Worm (Caenorhabditis elegans) whole organism, L4/young adult: ENCODE results near the gene Y38E10A.28.

ENCODE experiments used
- W03F9.2 ChIP-seq: fragments of 150-350 bp; optimal IDR thresholded peaks from 2 replicates; lab custom pipeline; 2014; ENCODE audit warnings: missing biosample characterization, missing genetic modification characterization
- dao-5 ChIP-seq: sonication (generic microtip); optimal IDR thresholded peaks from 2 replicates; lab custom pipeline; 2016; ENCODE audit warnings: missing genotype, missing genetic modification characterization, moderate library complexity, missing compliant biosample characterization
- him-1 ChIP-seq: sonication (generic microtip); optimal IDR thresholded peaks from 2 replicates; lab custom pipeline; 2016; ENCODE audit warnings: missing genotype, missing genetic modification reagents, missing genetic modification characterization, missing compliant biosample characterization

Y38E10A.28 gene

DNA sequence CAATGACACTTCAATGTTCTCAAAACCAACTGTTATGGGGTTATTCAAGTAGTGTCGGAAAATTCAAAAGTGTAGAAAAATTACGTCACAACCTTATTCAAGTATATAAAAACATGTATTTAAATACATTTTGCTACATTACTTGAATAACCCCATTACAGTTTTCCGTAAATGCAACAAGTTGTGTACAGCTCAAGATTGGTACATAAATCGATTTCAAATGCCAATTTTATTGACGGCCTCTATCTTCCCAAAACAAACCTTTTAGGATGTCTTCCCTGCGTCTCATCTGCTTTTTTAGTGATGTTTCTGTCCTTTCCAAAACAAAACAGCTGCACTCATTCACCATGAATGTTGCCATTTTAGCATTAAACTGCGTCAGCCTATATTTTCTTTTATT lies at the start of gene Y38E10A.28:
Gene Y38E10A.28, plus strand, starts transcription at position 301 of the 400 bp plus-strand sequence.
- TF ChIP-seq dao-5 (tag; lab: Kevin White, UChicago): no peak
- no peak for TF ChIP-seq him-1 (tag; lab: Kevin White, UChicago)
- no peak for TF ChIP-seq W03F9.2 (tag; lab: Kevin White, UChicago)

DNA sequence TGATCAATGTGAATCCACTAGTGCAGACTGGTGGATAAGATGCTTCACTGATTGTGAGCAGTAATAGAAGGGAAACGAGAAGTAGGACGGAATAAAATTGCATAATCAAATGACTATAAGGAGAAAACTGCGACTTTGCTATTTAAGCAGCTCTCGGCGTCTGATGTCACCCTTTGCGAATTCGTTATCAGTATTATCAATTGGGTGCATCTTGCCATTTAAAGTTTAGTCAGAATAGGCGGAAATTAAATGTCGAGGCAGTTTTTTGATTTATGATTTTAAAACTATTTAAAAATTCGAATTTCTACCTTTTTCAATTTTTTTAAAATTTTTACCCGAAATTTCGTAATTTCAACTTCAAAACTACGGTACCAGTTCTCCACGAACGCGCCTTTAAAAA lies 48.5 kb upstream of the Y38E10A.28 start, which contains the start of gene clec-4:
Gene clec-4, minus strand, starts transcription at position 162 of the 400 bp plus-strand sequence.
- TF ChIP-seq W03F9.2 (tag; lab: Kevin White, UChicago) (no peak), dao-5 (tag; lab: Kevin White, UChicago) (no peak), him-1 (tag; lab: Kevin White, UChicago) (no peak)

DNA sequence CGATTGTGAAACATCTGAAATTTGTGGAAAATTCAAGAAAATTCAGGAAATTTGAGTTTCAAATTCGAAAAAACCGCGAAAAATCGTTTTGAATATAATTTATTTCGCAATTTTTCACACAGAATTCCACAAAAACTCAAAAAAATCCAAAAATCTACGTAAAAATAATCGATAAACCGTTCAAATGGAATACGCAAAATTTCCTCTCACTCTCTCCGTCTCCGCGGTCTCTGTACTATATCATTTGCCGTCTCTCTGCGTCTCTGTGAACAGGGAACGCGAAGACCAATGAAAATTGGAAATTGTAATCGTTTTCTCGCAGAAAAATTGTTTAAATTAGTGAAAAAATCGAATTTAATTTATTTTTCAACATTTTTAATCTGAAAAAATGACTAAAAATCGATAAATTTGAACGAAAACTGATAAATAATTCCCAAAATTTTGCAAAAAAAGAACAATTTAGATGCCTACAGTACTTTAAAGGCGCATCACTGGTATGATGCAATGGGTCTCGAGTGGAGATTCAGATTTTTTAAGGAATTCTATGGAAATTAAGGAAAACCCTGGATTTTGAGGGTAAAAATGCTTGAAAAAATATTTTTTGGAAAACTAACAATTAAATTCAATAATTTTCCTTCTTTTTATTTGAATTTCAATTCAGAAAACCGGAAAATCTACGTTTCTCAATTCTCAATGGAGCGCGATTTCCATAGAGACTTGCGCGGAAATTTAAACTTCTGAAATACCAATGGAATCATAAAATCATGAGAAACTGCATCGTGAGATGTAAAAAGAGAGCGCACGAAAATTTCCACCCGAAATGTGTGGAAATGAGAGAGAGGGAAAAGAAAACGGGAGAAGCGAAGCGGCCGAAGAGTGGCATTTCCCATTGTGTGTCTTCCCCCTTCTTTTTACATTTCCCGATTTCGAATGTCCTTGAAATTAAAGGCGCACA lies 25.5 kb upstream of the Y38E10A.28 start, which contains the start of the genes ceh-100 and lips-15:
Gene ceh-100, minus strand, starts transcription at position 14 of the 955 bp plus-strand sequence.
Gene lips-15, plus strand, starts transcription at position 720 of the 955 bp plus-strand sequence.
- TF ChIP-seq dao-5 (tag; lab: Kevin White, UChicago): no peak
- TF ChIP-seq him-1 (tag; lab: Kevin White, UChicago): no peak
- TF ChIP-seq W03F9.2 (tag; lab: Kevin White, UChicago): no peak

DNA sequence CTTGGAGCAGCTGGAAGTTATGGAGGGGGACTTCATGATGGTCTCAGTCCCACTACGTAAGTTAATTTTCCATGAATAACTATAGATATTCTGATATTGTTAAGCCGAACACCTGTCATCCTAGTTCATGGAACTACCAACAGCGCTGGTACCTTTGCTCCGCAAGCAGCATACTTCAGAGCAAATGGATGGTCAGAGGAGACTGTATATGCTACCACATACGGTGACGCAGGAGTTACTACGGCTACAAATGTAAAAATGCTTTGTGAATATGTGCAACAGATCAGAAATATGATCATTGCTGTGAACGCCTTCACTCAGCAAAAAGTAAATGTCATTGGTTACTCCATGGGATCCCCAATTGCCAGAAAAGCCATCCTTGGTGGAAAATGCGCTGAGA lies 23.4 kb upstream of the Y38E10A.28 start:
- TF ChIP-seq W03F9.2 (tag; lab: Kevin White, UChicago) (no peak), dao-5 (tag; lab: Kevin White, UChicago) (no peak), him-1 (tag; lab: Kevin White, UChicago) (no peak)

DNA sequence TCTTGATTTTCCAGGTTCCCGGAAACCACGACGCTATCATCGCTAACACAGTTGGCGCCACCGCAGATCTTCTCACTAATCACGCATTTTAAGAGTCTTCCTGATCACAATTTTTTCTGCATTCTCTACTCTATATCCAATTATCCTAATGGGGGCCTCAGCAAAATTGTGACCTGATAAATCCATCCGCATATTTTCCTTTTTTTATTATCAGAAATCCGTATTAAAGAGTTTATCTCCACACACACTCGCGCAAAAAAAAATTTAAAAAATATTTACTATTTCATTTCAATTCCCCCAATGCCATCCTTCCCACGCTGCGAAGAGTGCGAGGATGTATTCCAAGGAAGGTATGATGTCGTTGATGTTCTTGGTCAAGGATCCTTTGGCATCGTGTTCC lies 22.6 kb upstream of the Y38E10A.28 start, which contains the start of gene Y38E10A.8:
Gene Y38E10A.8, plus strand, starts transcription at position 301 of the 400 bp plus-strand sequence.
- no peak for TF ChIP-seq W03F9.2 (tag; lab: Kevin White, UChicago)
- TF ChIP-seq dao-5 (tag; lab: Kevin White, UChicago): no peak
- no peak for TF ChIP-seq him-1 (tag; lab: Kevin White, UChicago)

DNA sequence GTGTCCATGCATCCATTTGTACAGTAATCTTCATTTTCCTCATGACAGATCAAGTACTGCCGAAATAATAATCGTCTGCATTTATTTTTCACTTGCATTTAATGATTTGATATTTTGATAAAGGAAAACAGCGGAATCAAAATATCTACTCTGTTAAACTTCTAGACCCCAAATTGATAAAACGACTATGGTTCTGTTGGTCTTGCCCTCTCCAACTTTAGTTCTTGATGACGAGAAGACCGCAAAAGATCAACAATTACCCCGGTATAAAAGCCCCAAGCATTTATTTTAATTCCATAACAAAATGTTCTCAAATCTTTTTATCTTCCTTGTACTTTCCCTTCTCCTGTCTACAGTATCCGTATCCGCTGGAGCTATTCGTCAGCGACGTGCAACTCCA lies 20.8 kb upstream of the Y38E10A.28 start, which contains the start of gene Y38E10A.9:
Gene Y38E10A.9, plus strand, starts transcription at position 301 of the 400 bp plus-strand sequence.
- TF ChIP-seq dao-5 (tag; lab: Kevin White, UChicago) (no peak), him-1 (tag; lab: Kevin White, UChicago) (no peak)

DNA sequence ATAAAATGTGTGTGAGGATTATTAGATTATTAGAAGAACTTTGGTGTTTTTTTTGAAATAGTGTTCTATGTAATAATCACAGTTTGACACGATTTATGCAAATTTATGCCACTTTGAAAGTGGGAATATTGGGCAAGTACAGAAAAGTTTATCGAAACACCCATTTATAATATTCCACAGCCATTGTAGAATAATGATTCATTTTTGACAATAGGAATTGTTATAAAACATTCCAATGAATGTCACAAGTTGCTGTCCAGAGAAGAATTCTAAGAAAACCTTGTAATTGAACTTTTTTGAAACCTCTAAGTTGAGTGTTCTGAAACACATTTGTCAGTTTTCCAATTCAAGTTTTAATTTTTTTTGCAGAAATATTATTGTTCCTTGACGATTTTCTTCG lies 17.3 kb upstream of the Y38E10A.28 start, which contains the start of gene nspe-4:
Gene nspe-4, plus strand, starts transcription at position 301 of the 400 bp plus-strand sequence.
- TF ChIP-seq W03F9.2 (tag; lab: Kevin White, UChicago) (no peak), dao-5 (tag; lab: Kevin White, UChicago) (no peak), him-1 (tag; lab: Kevin White, UChicago) (no peak)

DNA sequence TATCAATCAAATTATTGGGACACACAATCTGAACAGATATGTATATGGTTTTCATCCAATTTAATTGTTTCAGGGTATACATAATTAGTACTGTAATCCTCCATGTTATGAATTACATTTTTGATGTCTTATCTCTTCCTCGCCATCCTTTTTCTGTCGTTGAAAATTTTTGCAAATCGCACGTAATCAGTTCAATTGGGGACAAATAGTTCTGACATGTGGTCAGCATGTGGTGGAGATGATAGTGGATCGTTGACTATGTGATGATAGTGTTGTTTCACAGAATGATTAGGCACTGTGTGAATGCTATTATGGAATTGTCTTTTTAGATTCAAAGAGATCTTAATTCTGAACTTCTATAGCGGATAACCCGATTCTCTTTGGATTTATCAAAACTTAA lies 14.1 kb upstream of the Y38E10A.28 start:
- TF ChIP-seq W03F9.2 (tag; lab: Kevin White, UChicago) (no peak), him-1 (tag; lab: Kevin White, UChicago) (no peak), dao-5 (tag; lab: Kevin White, UChicago) (no peak)

DNA sequence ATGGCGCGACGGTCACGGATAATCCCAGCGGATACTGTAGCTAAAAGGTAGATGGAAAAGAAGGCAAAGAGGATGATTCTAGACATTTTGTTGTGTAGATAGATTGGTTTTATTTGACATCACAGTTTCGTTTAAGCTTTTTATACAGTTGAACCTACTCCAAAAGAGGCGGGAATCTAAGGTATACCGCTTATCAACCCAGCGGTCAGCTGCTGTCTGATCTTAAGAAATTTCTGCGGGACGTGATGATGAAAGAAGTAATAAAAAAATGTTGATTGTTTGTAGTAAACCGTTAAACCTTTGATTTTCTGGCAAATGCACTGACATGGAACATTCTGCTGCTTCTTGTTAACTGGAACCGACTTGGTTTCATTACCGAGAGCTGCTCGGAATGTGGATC lies 13.4 kb upstream of the Y38E10A.28 start, which contains the start of gene nspe-6:
Gene nspe-6, minus strand, starts transcription at position 101 of the 400 bp plus-strand sequence.
- no peak for TF ChIP-seq dao-5 (tag; lab: Kevin White, UChicago)
- no peak for TF ChIP-seq W03F9.2 (tag; lab: Kevin White, UChicago)
- TF ChIP-seq him-1 (tag; lab: Kevin White, UChicago): no peak

DNA sequence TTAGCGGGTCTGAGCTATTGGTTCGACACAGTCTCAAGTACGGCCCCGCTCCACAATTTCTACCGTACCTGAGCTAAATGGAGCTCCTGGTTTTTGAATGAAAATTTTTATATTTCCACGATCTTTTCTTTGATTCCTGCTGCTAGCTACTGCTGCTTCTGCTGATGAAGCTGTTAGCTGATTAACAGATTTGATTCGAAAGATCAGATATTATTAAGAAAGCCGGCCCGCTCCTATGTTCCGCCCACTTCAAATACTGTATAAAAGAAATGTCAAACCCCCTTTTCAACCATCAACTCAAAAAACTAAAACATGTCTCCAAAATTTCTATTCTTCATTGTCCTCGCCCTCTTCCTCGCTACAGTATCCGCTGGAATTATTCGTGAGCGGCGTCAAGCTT lies 11.9 kb upstream of the Y38E10A.28 start, which contains the start of gene nspe-3:
Gene nspe-3, plus strand, starts transcription at position 301 of the 400 bp plus-strand sequence.
- no peak for TF ChIP-seq W03F9.2 (tag; lab: Kevin White, UChicago)

DNA sequence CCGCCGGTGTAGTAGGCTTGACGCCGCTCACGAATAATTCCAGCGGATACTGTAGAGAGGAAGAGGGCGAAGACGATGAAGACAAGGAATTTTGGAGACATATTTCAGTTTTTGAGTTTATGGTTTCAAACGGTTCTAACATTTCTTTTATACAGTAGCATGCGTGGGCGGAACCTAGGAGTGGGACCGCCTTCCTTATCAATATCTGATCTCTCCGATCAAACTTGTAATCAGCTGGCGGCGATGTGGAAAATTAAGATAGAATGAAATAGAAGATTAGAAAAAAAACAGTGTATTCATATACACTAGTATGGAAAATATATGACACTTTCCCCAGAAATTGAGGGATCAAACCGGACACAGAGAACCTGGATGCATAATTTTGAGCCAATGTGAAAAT lies 10.2 kb upstream of the Y38E10A.28 start, which contains the start of gene nspe-2:
Gene nspe-2, minus strand, starts transcription at position 101 of the 400 bp plus-strand sequence.
- no peak for TF ChIP-seq him-1 (tag; lab: Kevin White, UChicago)
- TF ChIP-seq W03F9.2 (tag; lab: Kevin White, UChicago): no peak
- TF ChIP-seq dao-5 (tag; lab: Kevin White, UChicago): no peak

DNA sequence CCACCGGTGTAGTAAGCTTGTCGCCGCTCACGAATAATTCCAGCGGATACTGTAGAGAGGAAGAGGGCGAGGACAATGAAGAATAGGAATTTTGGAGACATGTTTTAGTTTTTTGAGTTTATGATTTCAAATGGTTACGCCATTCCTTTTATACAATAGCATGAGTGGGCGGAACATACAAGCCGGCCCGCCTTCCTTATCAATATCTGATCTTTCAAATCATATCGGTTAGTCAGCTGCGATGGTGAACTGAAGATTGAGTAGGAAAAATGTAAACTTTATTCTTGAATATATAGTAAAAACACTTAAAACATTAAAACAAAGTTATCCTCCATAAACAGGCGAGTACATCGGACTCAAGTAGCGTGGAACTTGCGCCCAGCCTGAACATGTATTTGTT lies 8.7 kb upstream of the Y38E10A.28 start, which contains the start of gene nspe-1:
Gene nspe-1, minus strand, starts transcription at position 101 of the 400 bp plus-strand sequence.
- TF ChIP-seq dao-5 (tag; lab: Kevin White, UChicago) (no peak), W03F9.2 (tag; lab: Kevin White, UChicago) (no peak), him-1 (tag; lab: Kevin White, UChicago) (no peak)
